Worm (Caenorhabditis elegans) whole organism, midembryonic: ENCODE results near the gene T19C3.7.
A peak's percentile ranks its signal among the peaks of the same experiment; 100 is the strongest.

Experiments used
- T22C8.4 ChIP-seq: fragments of 200-800 bp; sonication (Bioruptor generic); IDR thresholded peaks from 2 replicates; pipeline ENCODE4 v1.3.6; 2022; ENCODE audit warnings: missing genetic modification characterization, missing compliant biosample characterization
- cog-1 ChIP-seq: sonication (generic microtip); optimal IDR thresholded peaks from 2 replicates; lab custom pipeline; 2016; ENCODE audit warnings: missing genetic modification characterization, missing compliant biosample characterization
- flt-1 ChIP-seq: fragments of 200-800 bp; sonication (Bioruptor generic); IDR thresholded peaks from 2 replicates; pipeline ENCODE4 v1.3.6; 2022; ENCODE audit warnings: missing genetic modification characterization, missing compliant biosample characterization
- klf-2 ChIP-seq: fragments of 200-800 bp; sonication (Bioruptor generic); conservative IDR thresholded peaks from 2 replicates; pipeline ENCODE4 v1.3.6; 2022; ENCODE audit warnings: missing genetic modification reagents, missing genetic modification characterization, missing compliant biosample characterization
- med-1 ChIP-seq: sonication (generic microtip); optimal IDR thresholded peaks from 2 replicates; lab custom pipeline; 2017; ENCODE audit warnings: missing genetic modification characterization, mild to moderate bottlenecking, missing compliant biosample characterization, antibody characterized with exemption, missing genetic modification reagents; ENCODE audit not compliant: insufficient read depth
- ref-1 ChIP-seq: fragments of 200-800 bp; sonication (Bioruptor generic); conservative IDR thresholded peaks from 2 replicates; pipeline ENCODE4 v1.3.6; 2022; ENCODE audit warnings: missing genetic modification reagents, missing genetic modification characterization, missing compliant biosample characterization
- tab-1 ChIP-seq: fragments of 200-800 bp; sonication (Bioruptor generic); IDR thresholded peaks from 2 replicates; pipeline ENCODE4 v1.3.6; 2022; ENCODE audit warnings: missing genetic modification characterization, missing compliant biosample characterization
- ztf-23 ChIP-seq: fragments of 200-800 bp; sonication (Bioruptor generic); IDR thresholded peaks from 2 replicates; pipeline ENCODE4 v1.3.6; 2022; ENCODE audit warnings: missing genetic modification reagents, missing genetic modification characterization, missing compliant biosample characterization
- ztf-29 ChIP-seq: fragments of 200-800 bp; sonication (Bioruptor generic); IDR thresholded peaks from 2 replicates; pipeline ENCODE4 v1.3.6; 2022; ENCODE audit warnings: missing genetic modification reagents, missing genetic modification characterization, missing compliant biosample characterization

The T19C3.7 gene

ce11 chrIII:598687-599086 lies 37.3 kb downstream of the T19C3.7 start, which contains the start of gene Y55B1AR.2:
Gene Y55B1AR.2 (minus strand): TSS chrIII:598787.
- no peak for TF ChIP-seq klf-2 (GFP tag; lab: Robert Waterston, UW)
- TF ChIP-seq ztf-23 (GFP tag; lab: Robert Waterston, UW) = no peak
- no peak for TF ChIP-seq T22C8.4 (GFP tag; lab: Robert Waterston, UW)
- no peak for TF ChIP-seq tab-1 (GFP tag; lab: Robert Waterston, UW)
- no peak for TF ChIP-seq med-1 (GFP tag; lab: Kevin White, UChicago)

- TF ChIP-seq cog-1 (tag; lab: Kevin White, UChicago) (peak; percentile 38), ref-1 (no peak), T22C8.4 (GFP tag; lab: Robert Waterston, UW) (peak; percentile 91), tab-1 (GFP tag; lab: Robert Waterston, UW) (no peak), flt-1 (GFP tag; lab: Robert Waterston, UW) (0 out of 2 replicates have a peak, but pooled peaks have one; percentile 22)
Observed at ce11 chrIII:598168-598567, 37.8 kb downstream of the T19C3.7 start.

- TF ChIP-seq T22C8.4 (GFP tag; lab: Robert Waterston, UW) (no peak), ztf-23 (GFP tag; lab: Robert Waterston, UW) (no peak), ref-1 (no peak), cog-1 (tag; lab: Kevin White, UChicago) (no peak), flt-1 (GFP tag; lab: Robert Waterston, UW) (no peak), med-1 (GFP tag; lab: Kevin White, UChicago) (no peak), tab-1 (GFP tag; lab: Robert Waterston, UW) (no peak), ztf-29 (GFP tag; lab: Robert Waterston, UW) (no peak), klf-2 (GFP tag; lab: Robert Waterston, UW) (no peak)
Observed at ce11 chrIII:595449-595848, 40.5 kb downstream of the T19C3.7 start.

- no peak for TF ChIP-seq ztf-23 (GFP tag; lab: Robert Waterston, UW)
- no peak for TF ChIP-seq ref-1
- no peak for TF ChIP-seq T22C8.4 (GFP tag; lab: Robert Waterston, UW)
- no peak for TF ChIP-seq ztf-29 (GFP tag; lab: Robert Waterston, UW)
- TF ChIP-seq flt-1 (GFP tag; lab: Robert Waterston, UW) = no peak
- TF ChIP-seq tab-1 (GFP tag; lab: Robert Waterston, UW) = no peak
- TF ChIP-seq med-1 (GFP tag; lab: Kevin White, UChicago) = no peak
- no peak for TF ChIP-seq cog-1 (tag; lab: Kevin White, UChicago)
- TF ChIP-seq klf-2 (GFP tag; lab: Robert Waterston, UW) = no peak
Observed at ce11 chrIII:587009-587408, 49.0 kb downstream of the T19C3.7 start, which contains the start of gene helq-1. Gene helq-1 (minus strand): TSS chrIII:587109.
